Fruit fly (Drosophila melanogaster) whole organism, embryonic: ENCODE measurements around the gene CG10177.

Source experiments
- ATbp ChIP-seq: fragments of 200-800 bp; sonication (Bioruptor generic); optimal IDR thresholded peaks from 2 replicates; lab custom pipeline; 2017; ENCODE audit warnings: missing biosample characterization, mild to moderate bottlenecking, missing genetic modification characterization, missing genetic modification reagents
- Ada2b ChIP-seq: fragments of 200-800 bp; sonication (Bioruptor generic); IDR thresholded peaks from 2 replicates; pipeline ENCODE4 v1.3.6; 2022; ENCODE audit warnings: missing biosample characterization, missing genetic modification characterization
- Atf-2 ChIP-seq: fragments of 200-800 bp; sonication (Bioruptor generic); optimal IDR thresholded peaks from 2 replicates; lab custom pipeline; 2016; ENCODE audit warnings: missing biosample characterization, missing genetic modification characterization
- Bgb ChIP-seq: fragments of 200-800 bp; sonication (Bioruptor generic); IDR thresholded peaks from 2 replicates; pipeline ENCODE4 v1.3.6; 2022; ENCODE audit warnings: missing biosample characterization, missing genetic modification characterization; ENCODE audit not compliant: partially characterized antibody
- CG10321 ChIP-seq: fragments of 200-800 bp; sonication (Bioruptor generic); IDR thresholded peaks from 2 replicates; pipeline ENCODE4 v1.3.6; 2022; ENCODE audit warnings: missing biosample characterization, missing genetic modification characterization
- CG10565 ChIP-seq: fragments of 200-800 bp; sonication (Bioruptor generic); optimal IDR thresholded peaks from 3 replicates; lab custom pipeline; 2016; ENCODE audit warnings: missing biosample characterization, mild to moderate bottlenecking, missing genetic modification characterization
- CG10654 ChIP-seq: fragments of 200-800 bp; sonication (Bioruptor generic); optimal IDR thresholded peaks from 2 replicates; lab custom pipeline; 2016; ENCODE audit warnings: missing biosample characterization, missing genetic modification characterization
- CG11085 ChIP-seq: fragments of 200-800 bp; sonication (Bioruptor generic); IDR thresholded peaks from 2 replicates; pipeline ENCODE4 v1.3.6; 2022; ENCODE audit warnings: missing biosample characterization, missing genetic modification characterization
- CG11504 ChIP-seq: fragments of 200-800 bp; sonication (Bioruptor generic); optimal IDR thresholded peaks from 3 replicates; lab custom pipeline; 2019; ENCODE audit warnings: missing biosample characterization, mild to moderate bottlenecking, missing genetic modification characterization, moderate library complexity
- CG11723 ChIP-seq: fragments of 200-800 bp; sonication (Bioruptor generic); optimal IDR thresholded peaks from 2 replicates; lab custom pipeline; 2017; ENCODE audit warnings: missing biosample characterization, mild to moderate bottlenecking, missing genetic modification characterization
- CG15073 ChIP-seq: fragments of 200-800 bp; sonication (Bioruptor generic); optimal IDR thresholded peaks from 2 replicates; lab custom pipeline; 2016; ENCODE audit warnings: missing biosample characterization, missing genetic modification characterization
- CG17568 ChIP-seq: fragments of 200-800 bp; sonication (Bioruptor generic); optimal IDR thresholded peaks from 2 replicates; lab custom pipeline; 2018; ENCODE audit warnings: missing biosample characterization, mild to moderate bottlenecking, missing genetic modification characterization, moderate library complexity
- CG18262 ChIP-seq: fragments of 200-800 bp; optimal IDR thresholded peaks from 3 replicates; lab custom pipeline; 2019; ENCODE audit warnings: missing biosample characterization, mild to moderate bottlenecking, missing genetic modification characterization, moderate library complexity
- CG18476 ChIP-seq: fragments of 200-800 bp; sonication (Bioruptor generic); optimal IDR thresholded peaks from 2 replicates; lab custom pipeline; 2016; ENCODE audit warnings: missing biosample characterization, mild to moderate bottlenecking, missing genetic modification characterization
- CG2678 ChIP-seq: fragments of 200-800 bp; sonication (Bioruptor generic); optimal IDR thresholded peaks from 3 replicates; lab custom pipeline; 2019; ENCODE audit warnings: missing biosample characterization, mild to moderate bottlenecking, missing genetic modification characterization, moderate library complexity
- CG2712 ChIP-seq: fragments of 200-800 bp; optimal IDR thresholded peaks from 3 replicates; lab custom pipeline; 2019; ENCODE audit warnings: missing biosample characterization, mild to moderate bottlenecking, missing genetic modification characterization, moderate library complexity
- CG31365 ChIP-seq: fragments of 200-800 bp; sonication (Bioruptor generic); optimal IDR thresholded peaks from 2 replicates; lab custom pipeline; 2018; ENCODE audit warnings: missing biosample characterization, mild to moderate bottlenecking, missing genetic modification characterization
- CG33557 ChIP-seq: fragments of 200-800 bp; sonication (Bioruptor generic); optimal IDR thresholded peaks from 2 replicates; lab custom pipeline; 2019; ENCODE audit warnings: missing biosample characterization, mild to moderate bottlenecking, missing genetic modification characterization, moderate library complexity
- CG3407 ChIP-seq: fragments of 200-800 bp; sonication (Bioruptor generic); optimal IDR thresholded peaks from 2 replicates; lab custom pipeline; 2018; ENCODE audit warnings: missing biosample characterization, mild to moderate bottlenecking, missing genetic modification characterization
- CG6765 ChIP-seq: fragments of 200-800 bp; sonication (Bioruptor generic); optimal IDR thresholded peaks from 3 replicates; lab custom pipeline; 2017; ENCODE audit warnings: missing biosample characterization, mild to moderate bottlenecking, missing genetic modification characterization
- CG7372 ChIP-seq: fragments of 200-800 bp; sonication (Bioruptor generic); IDR thresholded peaks from 2 replicates; pipeline ENCODE4 v1.3.6; 2022; ENCODE audit warnings: missing biosample characterization, missing genetic modification characterization
- CG8388 ChIP-seq: fragments of 200-800 bp; sonication (Bioruptor generic); optimal IDR thresholded peaks from 2 replicates; lab custom pipeline; 2019; ENCODE audit warnings: missing biosample characterization, mild to moderate bottlenecking, missing genetic modification characterization, moderate library complexity
- CG8478 ChIP-seq: fragments of >200 bp; optimal IDR thresholded peaks from 2 replicates; lab custom pipeline; 2018
- CG9609 ChIP-seq: fragments of 200-800 bp; sonication (Bioruptor generic); optimal IDR thresholded peaks from 3 replicates; lab custom pipeline; 2016; ENCODE audit warnings: missing biosample characterization, missing genetic modification characterization
- CG9817 ChIP-seq: fragments of 200-800 bp; sonication (Bioruptor generic); optimal IDR thresholded peaks from 2 replicates; lab custom pipeline; 2018; ENCODE audit warnings: missing biosample characterization, mild to moderate bottlenecking, missing genetic modification characterization, moderate library complexity
- Kr ChIP-seq: fragments of 200-800 bp; sonication (Bioruptor generic); optimal IDR thresholded peaks from 2 replicates; lab custom pipeline; 2017; ENCODE audit warnings: missing biosample characterization, mild to moderate bottlenecking, missing genetic modification characterization
- Ptx1 ChIP-seq: fragments of 200-800 bp; sonication (Bioruptor generic); IDR thresholded peaks from 2 replicates; pipeline ENCODE4 v1.3.6; 2022; ENCODE audit warnings: missing biosample characterization, missing genetic modification characterization
- Six4 ChIP-seq: fragments of 200-800 bp; sonication (Bioruptor generic); optimal IDR thresholded peaks from 2 replicates; lab custom pipeline; 2016; ENCODE audit warnings: missing biosample characterization, missing genetic modification characterization
- Sox100B ChIP-seq: fragments of 200-800 bp; sonication (Bioruptor generic); optimal IDR thresholded peaks from 3 replicates; lab custom pipeline; 2018; ENCODE audit warnings: missing biosample characterization, mild to moderate bottlenecking, missing genetic modification characterization
- Sox102F ChIP-seq: fragments of 200-800 bp; sonication (Bioruptor generic); optimal IDR thresholded peaks from 2 replicates; lab custom pipeline; 2018; ENCODE audit warnings: missing biosample characterization, mild to moderate bottlenecking, missing genetic modification characterization, moderate library complexity
- TFAM ChIP-seq: fragments of 200-800 bp; sonication (Bioruptor generic); optimal IDR thresholded peaks from 2 replicates; lab custom pipeline; 2017; ENCODE audit warnings: missing biosample characterization, missing genetic modification characterization, inconsistent platforms
- al ChIP-seq: fragments of 200-800 bp; sonication (Bioruptor generic); IDR thresholded peaks from 2 replicates; pipeline ENCODE4 v1.3.6; 2022; ENCODE audit warnings: missing biosample characterization, missing genetic modification characterization
- chif ChIP-seq, 2 experiments: fragments of 200-800 bp; sonication (Bioruptor generic); optimal IDR thresholded peaks; 3 replicates each; lab custom pipeline; 2016; ENCODE audit warnings: missing biosample characterization in 2 of 2, missing genetic modification characterization in 2 of 2
- chinmo ChIP-seq: fragments of 200-800 bp; sonication (Bioruptor generic); IDR thresholded peaks from 4 replicates; pipeline ENCODE4 v1.3.6; 2022; ENCODE audit warnings: missing biosample characterization, missing genetic modification characterization; ENCODE audit not compliant: partially characterized antibody
- dm ChIP-seq: fragments of 200-800 bp; sonication (Bioruptor generic); optimal IDR thresholded peaks from 3 replicates; lab custom pipeline; 2016; ENCODE audit warnings: missing biosample characterization, missing genetic modification characterization
- en ChIP-seq: fragments of 200-800 bp; sonication (Bioruptor generic); optimal IDR thresholded peaks from 2 replicates; lab custom pipeline; 2016; ENCODE audit warnings: missing biosample characterization, missing genetic modification characterization
- fd3F ChIP-seq: fragments of 200-800 bp; sonication (Bioruptor generic); optimal IDR thresholded peaks from 2 replicates; lab custom pipeline; 2018; ENCODE audit warnings: missing biosample characterization, mild to moderate bottlenecking, missing genetic modification characterization, moderate library complexity
- fu2 ChIP-seq: fragments of 200-800 bp; sonication (Bioruptor generic); optimal IDR thresholded peaks from 2 replicates; lab custom pipeline; 2016; ENCODE audit warnings: missing biosample characterization, missing genetic modification characterization
- hb ChIP-seq: fragments of 200-800 bp; sonication (Bioruptor generic); IDR thresholded peaks from 3 replicates; pipeline ENCODE4 v1.3.6; 2022; ENCODE audit warnings: missing biosample characterization, missing genetic modification characterization; ENCODE audit not compliant: partially characterized antibody
- hbn ChIP-seq: fragments of 200-800 bp; sonication (Bioruptor generic); IDR thresholded peaks from 2 replicates; pipeline ENCODE4 v1.3.6; 2022; ENCODE audit warnings: missing biosample characterization, missing genetic modification characterization; ENCODE audit not compliant: partially characterized antibody
- her ChIP-seq: fragments of 200-800 bp; sonication (Bioruptor generic); optimal IDR thresholded peaks from 2 replicates; lab custom pipeline; 2016; ENCODE audit warnings: missing biosample characterization, missing genetic modification characterization
- insv ChIP-seq, 2 experiments: fragments of 200-800 bp; sonication (Bioruptor generic); optimal IDR thresholded peaks; 3 replicates each; lab custom pipeline; 2016 to 2018; ENCODE audit warnings: missing biosample characterization in 2 of 2, missing genetic modification characterization in 2 of 2
- knrl ChIP-seq: fragments of 200-800 bp; sonication (Bioruptor generic); IDR thresholded peaks from 3 replicates; pipeline ENCODE4 v1.3.6; 2022; ENCODE audit warnings: missing biosample characterization, missing genetic modification characterization; ENCODE audit not compliant: partially characterized antibody
- lbe ChIP-seq: fragments of 200-800 bp; sonication (Bioruptor generic); optimal IDR thresholded peaks from 2 replicates; lab custom pipeline; 2016; ENCODE audit warnings: missing biosample characterization, mild to moderate bottlenecking, missing genetic modification characterization
- lmd ChIP-seq: fragments of 200-800 bp; sonication (Bioruptor generic); IDR thresholded peaks from 2 replicates; pipeline ENCODE4 v1.3.6; 2022; ENCODE audit warnings: missing biosample characterization, missing genetic modification characterization
- luna ChIP-seq: fragments of 200-800 bp; sonication (Bioruptor generic); optimal IDR thresholded peaks from 2 replicates; lab custom pipeline; 2016; ENCODE audit warnings: missing biosample characterization, missing genetic modification characterization
- oc ChIP-seq: fragments of 200-800 bp; sonication (Bioruptor generic); optimal IDR thresholded peaks from 2 replicates; lab custom pipeline; 2018; ENCODE audit warnings: missing biosample characterization, mild to moderate bottlenecking, missing genetic modification characterization, moderate library complexity
- psq ChIP-seq: fragments of 200-800 bp; sonication (Bioruptor generic); optimal IDR thresholded peaks from 2 replicates; lab custom pipeline; 2017; ENCODE audit warnings: missing biosample characterization, missing genetic modification characterization
- sima ChIP-seq: fragments of 200-800 bp; sonication (Bioruptor generic); optimal IDR thresholded peaks from 2 replicates; lab custom pipeline; 2016; ENCODE audit warnings: missing biosample characterization, missing genetic modification characterization
- sug ChIP-seq: fragments of 200-800 bp; optimal IDR thresholded peaks from 2 replicates; lab custom pipeline; 2019; ENCODE audit warnings: missing biosample characterization, mild to moderate bottlenecking, missing genetic modification characterization, moderate library complexity
- vfl ChIP-seq: fragments of 200-800 bp; sonication (Bioruptor generic); optimal IDR thresholded peaks from 2 replicates; lab custom pipeline; 2016; ENCODE audit warnings: missing biosample characterization, missing genetic modification characterization
- z ChIP-seq: fragments of 200-800 bp; sonication (Bioruptor generic); IDR thresholded peaks from 3 replicates; pipeline ENCODE4 v1.3.6; 2022; ENCODE audit warnings: missing biosample characterization, missing genetic modification characterization

CG10177 gene

dm6 chr3R:23526069-23526468, 4.7 kb upstream of the CG10177 start (continued):
- TF ChIP-seq Bgb (GFP tag; lab: Robert Waterston, UW) = no peak
- no peak for TF ChIP-seq CG10654 (GFP tag; lab: Kevin White, UChicago)
- no peak for TF ChIP-seq en (GFP tag; lab: Kevin White, UChicago)
- TF ChIP-seq luna (GFP tag; lab: Kevin White, UChicago) = no peak
- TF ChIP-seq oc (tag; lab: Kevin White, UChicago) = peak; percentile 45
- no peak for TF ChIP-seq CG8478 (lab: Kevin White, UChicago)
- no peak for TF ChIP-seq CG33557 (GFP tag; lab: Kevin White, UChicago)
- no peak for TF ChIP-seq ATbp
- TF ChIP-seq z = no peak
- no peak for TF ChIP-seq CG15073 (GFP tag; lab: Kevin White, UChicago)
- TF ChIP-seq psq = no peak
- TF ChIP-seq knrl = no peak
- no peak for TF ChIP-seq CG9817
- no peak for TF ChIP-seq insv (GFP tag; optimal IDR thresholded peaks at IDR 0.05; lab: Kevin White, UChicago)
- TF ChIP-seq hb (GFP tag; lab: Robert Waterston, UW) = no peak
- TF ChIP-seq al (GFP tag; lab: Robert Waterston, UW) = no peak
- TF ChIP-seq CG3407 (GFP tag; lab: Kevin White, UChicago) = no peak
- TF ChIP-seq Ptx1 (GFP tag; lab: Robert Waterston, UW) = peak; percentile 52
- no peak for TF ChIP-seq TFAM (GFP tag; lab: Kevin White, UChicago)
- no peak for TF ChIP-seq Six4 (GFP tag; lab: Kevin White, UChicago)
- no peak for TF ChIP-seq CG17568
- peak; percentile 25; the same call in 1 of the 2 replicates for TF ChIP-seq lmd
- no peak for TF ChIP-seq Kr
- TF ChIP-seq CG2712 (tag; lab: Kevin White, UChicago) = no peak
- TF ChIP-seq CG11723 = no peak
- TF ChIP-seq fu2 (GFP tag; lab: Kevin White, UChicago) = no peak
- no peak for TF ChIP-seq CG10321
- no peak for TF ChIP-seq CG11085 (GFP tag; lab: Robert Waterston, UW)
- no peak for TF ChIP-seq lbe
- TF ChIP-seq CG9609 (GFP tag; lab: Kevin White, UChicago) = no peak
- no peak for TF ChIP-seq CG2678 (tag; lab: Kevin White, UChicago)
- TF ChIP-seq chinmo (GFP tag; lab: Robert Waterston, UW) = 0 out of 4 replicates have a peak, but pooled peaks have one; percentile 65
- no peak for TF ChIP-seq CG31365 (tag; lab: Kevin White, UChicago)
- TF ChIP-seq CG18262 (tag; lab: Kevin White, UChicago) = no peak
- peak; percentile 28 for TF ChIP-seq CG11504 (tag; lab: Kevin White, UChicago)
- peak; percentile 19 for TF ChIP-seq Sox102F (GFP tag; lab: Kevin White, UChicago)
- TF ChIP-seq Sox100B = no peak
- no peak for TF ChIP-seq CG18476 (GFP tag; lab: Kevin White, UChicago)
- no peak for TF ChIP-seq CG7372 (GFP tag; lab: Robert Waterston, UW)
- TF ChIP-seq hbn (GFP tag; lab: Robert Waterston, UW) = no peak
- TF ChIP-seq Ada2b (GFP tag; lab: Robert Waterston, UW) = no peak
- TF ChIP-seq sima (GFP tag; lab: Kevin White, UChicago) = no peak
- TF ChIP-seq chif (GFP tag; optimal IDR thresholded peaks at IDR 0.05; lab: Kevin White, UChicago) = no peak
- TF ChIP-seq CG8388 (GFP tag; lab: Kevin White, UChicago) = no peak
- no peak for TF ChIP-seq vfl
- no peak for TF ChIP-seq dm
- no peak for TF ChIP-seq her (GFP tag; lab: Kevin White, UChicago)
- no peak for TF ChIP-seq CG10565 (GFP tag; lab: Kevin White, UChicago)
- no peak for TF ChIP-seq fd3F (GFP tag; lab: Kevin White, UChicago)
- no peak for TF ChIP-seq CG6765 (GFP tag; lab: Kevin White, UChicago)
- no peak for TF ChIP-seq sug (tag; lab: Kevin White, UChicago)
- TF ChIP-seq Atf-2 = no peak
